Worm (Caenorhabditis elegans): ENCODE measurements around the gene F35D2.2.

- TF ChIP-seq bed-3 (GFP tag; optimal IDR thresholded peaks at IDR 0.05) (no peak), cnd-1 (tag; optimal IDR thresholded peaks at IDR 0.05) (no peak), sptf-1 (tag; optimal IDR thresholded peaks at IDR 0.05) (no peak), zip-8 (tag; optimal IDR thresholded peaks at IDR 0.05) (no peak), nhr-237 (tag; optimal IDR thresholded peaks at IDR 0.05) (no peak), drap-1 (GFP tag; optimal IDR thresholded peaks at IDR 0.05) (no peak), lin-13 (tag; optimal IDR thresholded peaks at IDR 0.05) (no peak), tbx-8 (GFP tag; optimal IDR thresholded peaks at IDR 0.05) (no peak)
These were observed 9.3 kb downstream of the F35D2.2 start, which contains the start of gene mks-3 for ce11 chrII:7583555-7583954.

Data from whole organism, mixed stage, embryonic.